Worm (Caenorhabditis elegans) whole organism, mixed stage, embryonic: ENCODE measurements around the gene H23L24.4.

Experiments used
- M03D4.4 ChIP-seq: sonication (generic microtip); optimal IDR thresholded peaks from 2 replicates; lab custom pipeline; 2017; ENCODE audit warnings: mild to moderate bottlenecking, missing genetic modification characterization, missing compliant biosample characterization
- bed-3 ChIP-seq: fragments of 200-800 bp; sonication (Bioruptor generic); optimal IDR thresholded peaks from 3 replicates; lab custom pipeline; 2018; ENCODE audit warnings: mild to moderate bottlenecking, missing genetic modification characterization, moderate library complexity, missing compliant biosample characterization
- blmp-1 ChIP-seq: fragments of 150-350 bp; optimal IDR thresholded peaks from 2 replicates; lab custom pipeline; 2014; ENCODE audit warnings: missing biosample characterization, missing genetic modification characterization
- ceh-39 ChIP-seq: fragments of 150-350 bp; optimal IDR thresholded peaks from 2 replicates; lab custom pipeline; 2014; ENCODE audit warnings: missing biosample characterization, missing genetic modification characterization
- ceh-43 ChIP-seq: fragments of 200-800 bp; sonication (Bioruptor generic); optimal IDR thresholded peaks from 2 replicates; lab custom pipeline; 2018; ENCODE audit warnings: mild to moderate bottlenecking, missing genetic modification characterization, moderate library complexity, missing compliant biosample characterization
- ceh-83 ChIP-seq: fragments of 200-800 bp; sonication (Bioruptor generic); optimal IDR thresholded peaks from 2 replicates; lab custom pipeline; 2018; ENCODE audit warnings: mild to moderate bottlenecking, missing genetic modification characterization, missing compliant biosample characterization
- ces-1 ChIP-seq: fragments of 150-350 bp; optimal IDR thresholded peaks from 2 replicates; lab custom pipeline; 2014; ENCODE audit warnings: missing biosample characterization, missing genetic modification reagents, missing genetic modification characterization
- cnd-1 ChIP-seq: fragments of 200-800 bp; sonication (Bioruptor generic); optimal IDR thresholded peaks from 2 replicates; lab custom pipeline; 2018; ENCODE audit warnings: mild to moderate bottlenecking, missing genetic modification characterization, missing compliant biosample characterization
- drap-1 ChIP-seq: fragments of 200-800 bp; sonication (Bioruptor generic); optimal IDR thresholded peaks from 3 replicates; lab custom pipeline; 2018; ENCODE audit warnings: mild to moderate bottlenecking, missing genetic modification characterization, missing compliant biosample characterization
- elt-1 ChIP-seq: sonication (generic microtip); optimal IDR thresholded peaks from 2 replicates; lab custom pipeline; 2017; ENCODE audit warnings: missing genetic modification characterization, mild to moderate bottlenecking, missing compliant biosample characterization, antibody characterized with exemption, moderate library complexity, borderline replicate concordance; ENCODE audit not compliant: insufficient read depth
- elt-3 ChIP-seq: fragments of 150-350 bp; optimal IDR thresholded peaks from 2 replicates; lab custom pipeline; 2014; ENCODE audit warnings: missing biosample characterization, missing genetic modification characterization
- flh-1 ChIP-seq: fragments of 200-800 bp; sonication (Bioruptor generic); optimal IDR thresholded peaks from 2 replicates; lab custom pipeline; 2018; ENCODE audit warnings: mild to moderate bottlenecking, missing genetic modification characterization, moderate library complexity, missing compliant biosample characterization
- ham-2 ChIP-seq: fragments of 200-800 bp; sonication (Bioruptor generic); optimal IDR thresholded peaks from 2 replicates; lab custom pipeline; 2018; ENCODE audit warnings: mild to moderate bottlenecking, missing genetic modification characterization, missing compliant biosample characterization
- hlh-1 ChIP-seq: fragments of 150-350 bp; optimal IDR thresholded peaks from 2 replicates; lab custom pipeline; 2014; ENCODE audit warnings: missing biosample characterization, missing genetic modification reagents, missing genetic modification characterization
- lin-13 ChIP-seq: fragments of 150-350 bp; optimal IDR thresholded peaks from 2 replicates; lab custom pipeline; 2014; ENCODE audit warnings: missing biosample characterization, missing genetic modification characterization
- lin-32 ChIP-seq: fragments of 200-800 bp; sonication (Bioruptor generic); optimal IDR thresholded peaks from 2 replicates; lab custom pipeline; 2018; ENCODE audit warnings: mild to moderate bottlenecking, missing genetic modification characterization, missing compliant biosample characterization
- lsy-2 ChIP-seq: fragments of 150-350 bp; optimal IDR thresholded peaks from 2 replicates; lab custom pipeline; 2014; ENCODE audit warnings: missing biosample characterization, missing genetic modification characterization
- mab-5 ChIP-seq: fragments of 150-350 bp; optimal IDR thresholded peaks from 2 replicates; lab custom pipeline; 2014; ENCODE audit warnings: missing biosample characterization, missing genetic modification characterization
- mep-1 ChIP-seq: fragments of 150-350 bp; optimal IDR thresholded peaks from 2 replicates; lab custom pipeline; 2017; ENCODE audit warnings: missing biosample characterization, missing genetic modification reagents, missing genetic modification characterization, inconsistent platforms
- mls-2 ChIP-seq: sonication (generic microtip); optimal IDR thresholded peaks from 2 replicates; lab custom pipeline; 2016; ENCODE audit warnings: mild to moderate bottlenecking, missing genetic modification characterization, moderate library complexity, missing compliant biosample characterization
- nhr-12 ChIP-seq: fragments of 150-350 bp; optimal IDR thresholded peaks from 2 replicates; lab custom pipeline; 2014; ENCODE audit warnings: missing biosample characterization, missing genetic modification characterization
- nhr-2 ChIP-seq: fragments of 150-350 bp; optimal IDR thresholded peaks from 2 replicates; lab custom pipeline; 2014; ENCODE audit warnings: missing biosample characterization, missing genetic modification characterization
- nhr-237 ChIP-seq: fragments of 150-350 bp; optimal IDR thresholded peaks from 2 replicates; lab custom pipeline; 2014; ENCODE audit warnings: missing biosample characterization, missing genetic modification characterization
- nhr-76 ChIP-seq: sonication (generic microtip); optimal IDR thresholded peaks from 2 replicates; lab custom pipeline; 2017; ENCODE audit warnings: missing biosample characterization, missing genetic modification characterization
- pha-4 ChIP-seq: fragments of 150-350 bp; optimal IDR thresholded peaks from 2 replicates; lab custom pipeline; 2018; ENCODE audit warnings: missing biosample characterization, missing genetic modification reagents, missing genetic modification characterization
- sem-2 ChIP-seq: fragments of 200-800 bp; sonication (Bioruptor generic); optimal IDR thresholded peaks from 2 replicates; lab custom pipeline; 2018; ENCODE audit warnings: mild to moderate bottlenecking, missing genetic modification characterization, missing compliant biosample characterization
- tbx-8 ChIP-seq: fragments of 200-800 bp; sonication (Bioruptor generic); optimal IDR thresholded peaks from 2 replicates; lab custom pipeline; 2018; ENCODE audit warnings: mild to moderate bottlenecking, missing genetic modification characterization, moderate library complexity, missing compliant biosample characterization
- unc-120 ChIP-seq: sonication (generic microtip); optimal IDR thresholded peaks from 2 replicates; lab custom pipeline; 2017; ENCODE audit warnings: missing genetic modification characterization, missing compliant biosample characterization; ENCODE audit not compliant: poor library complexity, severe bottlenecking
- unc-39 ChIP-seq: fragments of 150-350 bp; optimal IDR thresholded peaks from 2 replicates; lab custom pipeline; 2014; ENCODE audit warnings: missing biosample characterization, missing genetic modification characterization
- unc-62 ChIP-seq: fragments of 150-350 bp; optimal IDR thresholded peaks from 2 replicates; lab custom pipeline; 2014; ENCODE audit warnings: missing biosample characterization, missing genetic modification reagents, missing genetic modification characterization
- zip-8 ChIP-seq: fragments of 150-350 bp; optimal IDR thresholded peaks from 2 replicates; lab custom pipeline; 2014; ENCODE audit warnings: missing biosample characterization, missing genetic modification characterization
- ztf-11 ChIP-seq: fragments of 150-350 bp; optimal IDR thresholded peaks from 2 replicates; lab custom pipeline; 2014; ENCODE audit warnings: missing biosample characterization, missing genetic modification characterization

H23L24.4 gene

ce11 chrIV:8708046-8708445, 2.6 kb upstream of the H23L24.4 start:
- TF ChIP-seq M03D4.4 (tag; lab: Kevin White, UChicago): no peak
- no peak for TF ChIP-seq lsy-2
- TF ChIP-seq elt-1 (tag; lab: Kevin White, UChicago): no peak
- no peak for TF ChIP-seq nhr-12 (tag; lab: Kevin White, UChicago)
- no peak for TF ChIP-seq nhr-76 (tag; lab: Kevin White, UChicago)
- no peak for TF ChIP-seq unc-62 (GFP tag; lab: Kevin White, UChicago)
- no peak for TF ChIP-seq zip-8 (tag; lab: Kevin White, UChicago)
- no peak for TF ChIP-seq ceh-39 (tag; lab: Kevin White, UChicago)
- TF ChIP-seq bed-3: no peak

DNA sequence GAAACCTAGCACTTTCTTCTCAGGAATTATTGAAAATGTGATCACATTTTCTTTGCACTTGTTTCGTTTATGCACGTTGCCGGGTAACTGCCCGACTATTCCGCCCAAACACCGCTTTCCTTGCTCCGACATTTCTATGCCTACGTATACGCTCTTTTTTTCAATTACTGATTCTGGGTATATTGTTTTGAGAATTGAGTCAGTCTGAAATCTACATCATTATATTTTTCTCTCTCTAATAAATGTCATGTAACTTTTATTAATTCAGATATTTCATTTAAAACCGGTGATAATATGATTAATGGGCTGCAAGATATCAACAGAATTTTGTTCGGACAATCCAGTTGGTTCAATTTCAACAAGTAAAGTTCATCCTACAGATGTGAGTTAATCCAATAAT, 8.0 kb downstream of the H23L24.4 start, which contains the start of gene ttll-11:
TSS of gene ttll-11 (plus strand) at position 301 of the 400 bp plus-strand sequence.
- TF ChIP-seq mls-2 (tag; lab: Kevin White, UChicago): no peak
- TF ChIP-seq nhr-2 (tag; lab: Kevin White, UChicago): no peak
- TF ChIP-seq M03D4.4 (tag; lab: Kevin White, UChicago): no peak
- no peak for TF ChIP-seq mep-1 (tag; lab: Kevin White, UChicago)
- TF ChIP-seq tbx-8 (GFP tag; lab: Kevin White, UChicago): no peak
- no peak for TF ChIP-seq unc-39 (tag; lab: Kevin White, UChicago)
- TF ChIP-seq, all 35 proteins: peak for 0

- peak; percentile 30 for TF ChIP-seq ces-1
- TF ChIP-seq zip-8 (tag; lab: Kevin White, UChicago): no peak
These were observed 13.9 kb downstream of the H23L24.4 start, which contains the start of the genes hst-1 and ints-6 for ce11 chrIV:8691486-8691885. TSS of gene hst-1 (minus strand) at chrIV:8691513. TSS of gene ints-6 (plus strand) at chrIV:8691745.

DNA sequence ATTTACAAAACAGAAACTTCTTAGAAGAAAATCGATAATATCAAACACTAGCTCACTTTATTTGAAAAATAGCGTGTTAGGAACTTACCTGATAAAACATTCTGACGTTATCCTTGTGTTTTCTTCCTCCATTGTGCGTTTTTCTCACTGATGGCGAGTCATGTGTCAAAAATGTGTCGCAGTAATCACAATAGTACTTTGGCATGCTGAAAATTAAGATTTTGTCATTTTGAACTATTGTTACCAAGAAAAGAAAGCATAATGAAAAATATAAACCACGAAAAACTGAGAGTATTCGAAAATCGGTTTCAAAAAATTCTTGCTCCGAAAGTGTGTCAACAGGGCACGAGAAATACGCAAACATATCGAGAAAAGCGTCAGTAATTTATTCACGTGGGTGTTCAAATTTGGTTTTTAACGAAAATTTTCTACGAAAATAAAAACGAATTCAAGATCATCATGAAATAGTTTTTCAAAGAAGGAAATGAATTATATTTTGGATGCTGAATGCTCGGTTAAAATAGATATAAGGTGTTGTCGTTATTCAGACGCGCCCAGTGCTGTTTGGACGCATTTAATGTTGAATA, 17.7 kb downstream of the H23L24.4 start, which contains the start of gene snrp-3:
TSS of gene snrp-3 (minus strand) at position 206 of the 587 bp plus-strand sequence.
- peak; percentile 71 for TF ChIP-seq ces-1
- TF ChIP-seq pha-4 (tag; lab: Kevin White, UChicago): peak; percentile 79
- peak; percentile 72 for TF ChIP-seq lsy-2
- no peak for TF ChIP-seq ceh-83 (GFP tag; lab: Kevin White, UChicago)
- peak; percentile 54 for TF ChIP-seq ceh-39 (tag; lab: Kevin White, UChicago)
- peak; percentile 50 for TF ChIP-seq unc-120 (tag; lab: Kevin White, UChicago)
- TF ChIP-seq elt-1 (tag; lab: Kevin White, UChicago): no peak
- peak; percentile 58 for TF ChIP-seq cnd-1 (tag; lab: Kevin White, UChicago)
- no peak for TF ChIP-seq mab-5 (tag; lab: Kevin White, UChicago)
- no peak for TF ChIP-seq lin-32
- TF ChIP-seq hlh-1 (tag; lab: Kevin White, UChicago): peak; percentile 38
- no peak for TF ChIP-seq elt-3 (tag; lab: Kevin White, UChicago)
- TF ChIP-seq blmp-1 (tag; lab: Kevin White, UChicago): no peak
- peak; percentile 76 for TF ChIP-seq nhr-237 (tag; lab: Kevin White, UChicago)
- peak; percentile 11 for TF ChIP-seq unc-62 (GFP tag; lab: Kevin White, UChicago)
- peak; percentile 79 for TF ChIP-seq mep-1 (tag; lab: Kevin White, UChicago)
- TF ChIP-seq nhr-12 (tag; lab: Kevin White, UChicago): no peak
- peak; percentile 41 for TF ChIP-seq lin-13 (tag; lab: Kevin White, UChicago)

ce11 chrIV:8686966-8687365, 18.4 kb downstream of the H23L24.4 start:
- TF ChIP-seq cnd-1 (tag; lab: Kevin White, UChicago) (no peak), lin-13 (tag; lab: Kevin White, UChicago) (no peak), flh-1 (no peak), nhr-76 (tag; lab: Kevin White, UChicago) (no peak), tbx-8 (GFP tag; lab: Kevin White, UChicago) (no peak), drap-1 (GFP tag; lab: Kevin White, UChicago) (no peak), nhr-237 (tag; lab: Kevin White, UChicago) (no peak), sem-2 (GFP tag; lab: Kevin White, UChicago) (no peak), ceh-39 (tag; lab: Kevin White, UChicago) (no peak), elt-1 (tag; lab: Kevin White, UChicago) (no peak), unc-120 (tag; lab: Kevin White, UChicago) (no peak), unc-39 (tag; lab: Kevin White, UChicago) (no peak), lin-32 (no peak), ceh-43 (GFP tag; lab: Kevin White, UChicago) (no peak), ztf-11 (no peak), ham-2 (no peak), hlh-1 (tag; lab: Kevin White, UChicago) (no peak)
